Fruit fly (Drosophila melanogaster) whole organism, prepupa: ENCODE data around the gene Or74a.

Experiments used
- CG10631 ChIP-seq: fragments of 200-800 bp; sonication (Bioruptor generic); optimal IDR thresholded peaks from 2 replicates; lab custom pipeline; 2016; ENCODE audit warnings: missing biosample characterization, missing genetic modification characterization
- CG11294 ChIP-seq: fragments of 200-800 bp; sonication (Bioruptor generic); IDR thresholded peaks from 2 replicates; pipeline ENCODE4 v1.3.6; 2022; ENCODE audit warnings: missing biosample characterization, missing genetic modification characterization
- CG15336 ChIP-seq: fragments of 200-800 bp; sonication (Bioruptor generic); IDR thresholded peaks from 2 replicates; pipeline ENCODE4 v1.3.6; 2022; ENCODE audit warnings: missing biosample characterization, missing genetic modification characterization
- CG1621 ChIP-seq: fragments of 200-800 bp; sonication (Bioruptor generic); optimal IDR thresholded peaks from 3 replicates; lab custom pipeline; 2018; ENCODE audit warnings: missing biosample characterization, mild to moderate bottlenecking, missing genetic modification characterization
- CG16779 ChIP-seq: fragments of 200-800 bp; sonication (Bioruptor generic); optimal IDR thresholded peaks from 3 replicates; lab custom pipeline; 2017; ENCODE audit warnings: missing biosample characterization, mild to moderate bottlenecking, missing genetic modification characterization
- CG3032 ChIP-seq: fragments of 200-800 bp; optimal IDR thresholded peaks from 2 replicates; lab custom pipeline; 2019; ENCODE audit warnings: missing biosample characterization, mild to moderate bottlenecking, missing genetic modification characterization, moderate library complexity
- CG31627 ChIP-seq: fragments of 200-800 bp; sonication (Bioruptor generic); optimal IDR thresholded peaks from 3 replicates; lab custom pipeline; 2016; ENCODE audit warnings: missing biosample characterization, missing genetic modification characterization
- CG32006 ChIP-seq: fragments of 200-800 bp; sonication (Bioruptor generic); optimal IDR thresholded peaks from 3 replicates; lab custom pipeline; 2017; ENCODE audit warnings: missing biosample characterization, mild to moderate bottlenecking, missing genetic modification characterization
- CG34406 ChIP-seq: fragments of 200-800 bp; sonication (Bioruptor generic); optimal IDR thresholded peaks from 3 replicates; lab custom pipeline; 2016; ENCODE audit warnings: missing biosample characterization, missing genetic modification characterization
- CG3919 ChIP-seq: fragments of 200-800 bp; sonication (Bioruptor generic); optimal IDR thresholded peaks from 3 replicates; lab custom pipeline; 2016; ENCODE audit warnings: missing biosample characterization, missing genetic modification characterization
- CG4318 ChIP-seq: fragments of 200-800 bp; sonication (Bioruptor generic); optimal IDR thresholded peaks from 3 replicates; lab custom pipeline; 2017; ENCODE audit warnings: missing biosample characterization, mild to moderate bottlenecking, missing genetic modification characterization
- CG6163 ChIP-seq: fragments of 200-800 bp; sonication (Bioruptor generic); IDR thresholded peaks from 3 replicates; pipeline ENCODE4 v1.3.6; 2022; ENCODE audit warnings: missing biosample characterization, missing genetic modification characterization
- CG6808 ChIP-seq: fragments of 200-800 bp; sonication (Bioruptor generic); optimal IDR thresholded peaks from 3 replicates; lab custom pipeline; 2017; ENCODE audit warnings: missing biosample characterization, missing genetic modification characterization, mild to moderate bottlenecking, moderate library complexity, missing genetic modification reagents
- CG8119 ChIP-seq: fragments of 200-800 bp; sonication (Bioruptor generic); IDR thresholded peaks from 3 replicates; pipeline ENCODE4 v1.3.6; 2022; ENCODE audit warnings: missing biosample characterization, missing genetic modification characterization
- CG8319 ChIP-seq: fragments of 200-800 bp; sonication (Bioruptor generic); optimal IDR thresholded peaks from 3 replicates; lab custom pipeline; 2016; ENCODE audit warnings: missing biosample characterization, missing genetic modification characterization
- CG8632 ChIP-seq: fragments of 200-800 bp; sonication (Bioruptor generic); optimal IDR thresholded peaks from 3 replicates; lab custom pipeline; 2016; ENCODE audit warnings: missing biosample characterization, missing genetic modification characterization
- CG9139 ChIP-seq: fragments of 200-800 bp; sonication (Bioruptor generic); optimal IDR thresholded peaks from 3 replicates; lab custom pipeline; 2017; ENCODE audit warnings: missing biosample characterization, mild to moderate bottlenecking, missing genetic modification characterization
- Ets21C ChIP-seq: fragments of 200-800 bp; sonication (Bioruptor generic); optimal IDR thresholded peaks from 3 replicates; lab custom pipeline; 2016; ENCODE audit warnings: missing biosample characterization, missing genetic modification characterization
- Gug ChIP-seq: fragments of 200-800 bp; sonication (Bioruptor generic); IDR thresholded peaks from 2 replicates; pipeline ENCODE4 v1.3.6; 2022; ENCODE audit warnings: missing biosample characterization, missing genetic modification characterization
- Hr38 ChIP-seq: sonication (Bioruptor generic); optimal IDR thresholded peaks from 2 replicates; lab custom pipeline; 2016; ENCODE audit warnings: missing biosample characterization, missing genetic modification characterization
- Hr4 ChIP-seq: fragments of 200-800 bp; sonication (Bioruptor generic); optimal IDR thresholded peaks from 3 replicates; lab custom pipeline; 2016; ENCODE audit warnings: missing biosample characterization, missing genetic modification characterization
- Lpt ChIP-seq: fragments of 200-800 bp; sonication (Bioruptor generic); optimal IDR thresholded peaks from 3 replicates; lab custom pipeline; 2016; ENCODE audit warnings: missing biosample characterization, missing genetic modification characterization
- Met ChIP-seq: fragments of 200-800 bp; sonication (Bioruptor generic); optimal IDR thresholded peaks from 3 replicates; lab custom pipeline; 2016; ENCODE audit warnings: missing biosample characterization, missing genetic modification characterization
- OdsH ChIP-seq: fragments of 200-800 bp; sonication (Bioruptor generic); optimal IDR thresholded peaks from 3 replicates; lab custom pipeline; 2016; ENCODE audit warnings: missing biosample characterization, missing genetic modification characterization
- Smox ChIP-seq: fragments of 200-800 bp; sonication (Bioruptor generic); optimal IDR thresholded peaks from 3 replicates; lab custom pipeline; 2016; ENCODE audit warnings: missing biosample characterization, missing genetic modification characterization
- Sox102F ChIP-seq: fragments of 200-800 bp; sonication (Bioruptor generic); optimal IDR thresholded peaks from 2 replicates; lab custom pipeline; 2016; ENCODE audit warnings: missing biosample characterization, mild to moderate bottlenecking, missing genetic modification characterization
- Sox14 ChIP-seq: fragments of 200-800 bp; sonication (Bioruptor generic); optimal IDR thresholded peaks from 3 replicates; lab custom pipeline; 2016; ENCODE audit warnings: missing biosample characterization, missing genetic modification characterization
- achi ChIP-seq: fragments of 200-800 bp; sonication (Bioruptor generic); optimal IDR thresholded peaks from 3 replicates; lab custom pipeline; 2016; ENCODE audit warnings: missing biosample characterization, missing genetic modification characterization
- acj6 ChIP-seq: fragments of 200-800 bp; sonication (Bioruptor generic); optimal IDR thresholded peaks from 3 replicates; lab custom pipeline; 2016; ENCODE audit warnings: missing biosample characterization, missing genetic modification characterization
- cyc ChIP-seq: fragments of 200-800 bp; sonication (Bioruptor generic); optimal IDR thresholded peaks from 3 replicates; lab custom pipeline; 2016; ENCODE audit warnings: missing biosample characterization, missing genetic modification characterization
- eg ChIP-seq: fragments of 200-800 bp; sonication (Bioruptor generic); IDR thresholded peaks from 3 replicates; pipeline ENCODE4 v1.3.6; 2022; ENCODE audit warnings: missing biosample characterization, missing genetic modification characterization
- esn ChIP-seq: fragments of 200-800 bp; sonication (Bioruptor generic); optimal IDR thresholded peaks from 2 replicates; lab custom pipeline; 2016; ENCODE audit warnings: missing biosample characterization, mild to moderate bottlenecking, missing genetic modification characterization, moderate library complexity
- fd85E ChIP-seq: fragments of 200-800 bp; sonication (Bioruptor generic); optimal IDR thresholded peaks from 3 replicates; lab custom pipeline; 2016; ENCODE audit warnings: missing biosample characterization, missing genetic modification characterization
- fkh ChIP-seq: fragments of 200-800 bp; sonication (Bioruptor generic); optimal IDR thresholded peaks from 3 replicates; lab custom pipeline; 2017; ENCODE audit warnings: missing biosample characterization, mild to moderate bottlenecking, missing genetic modification characterization, moderate library complexity
- pdm3 ChIP-seq: fragments of 200-800 bp; sonication (Bioruptor generic); optimal IDR thresholded peaks from 3 replicates; lab custom pipeline; 2016; ENCODE audit warnings: missing biosample characterization, missing genetic modification characterization
- salr ChIP-seq, 2 experiments: fragments of 200-800 bp; sonication (Bioruptor generic); optimal IDR thresholded peaks; 3 replicates each; lab custom pipeline; 2016 to 2018; ENCODE audit warnings: missing biosample characterization in 2 of 2, missing genetic modification characterization in 2 of 2, mild to moderate bottlenecking in 1 of 2

Or74a gene

dm6 chr3L:17329069-17329468 lies at the start of gene Or74a:
Or74a (minus strand) TSS chr3L:17329169.
- TF ChIP-seq achi (GFP tag; lab: Kevin White, UChicago) (no peak), Sox102F (GFP tag; lab: Kevin White, UChicago) (no peak), Gug (GFP tag; lab: Robert Waterston, UW) (no peak)

dm6 chr3L:17374956-17375621 lies 46.1 kb upstream of the Or74a start:
- peak; percentile 59; the same call in 1 of the 2 replicates for TF ChIP-seq CG15336 (GFP tag; lab: Robert Waterston, UW)
- TF ChIP-seq Lpt (GFP tag; lab: Kevin White, UChicago): peak; percentile 40
- TF ChIP-seq OdsH (GFP tag; lab: Kevin White, UChicago): no peak
- TF ChIP-seq Smox (GFP tag; lab: Kevin White, UChicago): no peak
- peak; percentile 46; the same call in 2 of the 3 replicates for TF ChIP-seq CG8119 (GFP tag; lab: Robert Waterston, UW)
- TF ChIP-seq Gug (GFP tag; lab: Robert Waterston, UW): no peak
- TF ChIP-seq CG9139: no peak
- TF ChIP-seq CG32006 (GFP tag; lab: Kevin White, UChicago): peak; percentile 63
- TF ChIP-seq eg (GFP tag; lab: Robert Waterston, UW): peak; percentile 69
- no peak for TF ChIP-seq acj6 (GFP tag; lab: Kevin White, UChicago)
- TF ChIP-seq CG10631 (GFP tag; lab: Kevin White, UChicago): peak; percentile 3
- peak in 1 of 2 experiments; percentile 45 for TF ChIP-seq salr (GFP tag; optimal IDR thresholded peaks at IDR 0.05; lab: Kevin White, UChicago)

dm6 chr3L:17366936-17367335 lies 38.0 kb upstream of the Or74a start:
- TF ChIP-seq CG1621 (tag; lab: Kevin White, UChicago): no peak
- no peak for TF ChIP-seq CG3032 (tag; lab: Kevin White, UChicago)
- TF ChIP-seq CG15336 (GFP tag; lab: Robert Waterston, UW): no peak
- no peak for TF ChIP-seq CG10631 (GFP tag; lab: Kevin White, UChicago)
- no peak for TF ChIP-seq Sox14 (GFP tag; lab: Kevin White, UChicago)
- TF ChIP-seq Met (GFP tag; lab: Kevin White, UChicago): no peak
- TF ChIP-seq Hr38 (GFP tag; lab: Kevin White, UChicago): no peak
- TF ChIP-seq achi (GFP tag; lab: Kevin White, UChicago): no peak
- TF ChIP-seq eg (GFP tag; lab: Robert Waterston, UW): no peak
- no peak for TF ChIP-seq CG6163 (GFP tag; lab: Robert Waterston, UW)
- TF ChIP-seq esn (GFP tag; lab: Kevin White, UChicago): no peak
- TF ChIP-seq pdm3 (GFP tag; lab: Kevin White, UChicago): no peak
- no peak for TF ChIP-seq fd85E
- TF ChIP-seq CG3919 (GFP tag; lab: Kevin White, UChicago): no peak
- TF ChIP-seq Ets21C (GFP tag; lab: Kevin White, UChicago): no peak
- no peak for TF ChIP-seq OdsH (GFP tag; lab: Kevin White, UChicago)
- TF ChIP-seq CG16779 (tag; lab: Kevin White, UChicago): no peak
- TF ChIP-seq CG8632 (GFP tag; lab: Kevin White, UChicago): no peak
- TF ChIP-seq, all 60 proteins: peak for 0

- TF ChIP-seq CG31627 (GFP tag; lab: Kevin White, UChicago) (no peak), CG4318 (GFP tag; lab: Kevin White, UChicago) (no peak), Hr38 (GFP tag; lab: Kevin White, UChicago) (no peak), CG1621 (tag; lab: Kevin White, UChicago) (no peak), CG3919 (GFP tag; lab: Kevin White, UChicago) (no peak), cyc (GFP tag; lab: Kevin White, UChicago) (no peak), CG6808 (GFP tag; lab: Kevin White, UChicago) (no peak), CG34406 (GFP tag; lab: Kevin White, UChicago) (no peak), CG8319 (GFP tag; lab: Kevin White, UChicago) (no peak), CG11294 (no peak), Hr4 (no peak), fkh (GFP tag; lab: Kevin White, UChicago) (no peak)
Measured at dm6 chr3L:17364023-17364422, 35.1 kb upstream of the Or74a start.
